Fruit fly (Drosophila melanogaster) whole organism, larva: Measurements from ENCODE around the gene CG33644.

Experiments
- noc ChIP-seq: fragments of 200-800 bp; sonication (Bioruptor generic); optimal IDR thresholded peaks from 3 replicates; lab custom pipeline; 2019; ENCODE audit warnings: missing biosample characterization, mild to moderate bottlenecking, missing genetic modification characterization, moderate library complexity

The CG33644 gene

dm6 chr2L:13555397-13555796 lies 23.5 kb downstream of the CG33644 start:
- TF ChIP-seq noc (tag; lab: Kevin White, UChicago): no peak

DNA sequence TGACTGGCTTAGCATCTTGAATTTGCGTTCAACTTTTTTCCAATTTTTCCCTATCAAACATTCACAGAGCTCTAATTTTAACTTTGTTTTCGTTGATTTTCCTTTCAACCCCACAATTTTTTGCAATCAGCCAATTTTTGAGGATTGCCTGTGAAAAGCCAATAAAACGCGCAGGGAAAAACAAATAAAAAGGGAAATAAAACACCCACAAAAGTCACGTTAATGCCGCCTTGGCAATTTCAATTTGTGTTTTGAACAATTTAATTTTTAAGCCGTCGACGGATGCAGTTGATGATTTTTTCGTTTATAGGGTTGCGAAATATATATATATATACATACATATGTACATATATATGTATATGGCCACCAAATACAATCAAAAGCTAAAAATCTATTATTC lies 37.1 kb downstream of the CG33644 start:
- no peak for TF ChIP-seq noc (tag; lab: Kevin White, UChicago)

dm6 chr2L:13570016-13570415 lies 38.1 kb downstream of the CG33644 start:
- no peak for TF ChIP-seq noc (tag; lab: Kevin White, UChicago)

- no peak for TF ChIP-seq noc (tag; lab: Kevin White, UChicago)
Observed at dm6 chr2L:13570982-13571426, 39.1 kb downstream of the CG33644 start.

dm6 chr2L:13571791-13572451 lies 40.0 kb downstream of the CG33644 start:
- no peak for TF ChIP-seq noc (tag; lab: Kevin White, UChicago)
